Worm (Caenorhabditis elegans) whole organism, L4 larva: ENCODE results near the gene T07F10.5.

Experiments used
- T26A8.4 ChIP-seq: fragments of 200-800 bp; sonication (Bioruptor generic); IDR thresholded peaks from 2 replicates; pipeline ENCODE4 v1.3.6; 2022; ENCODE audit warnings: missing genetic modification characterization, missing compliant biosample characterization
- ces-1 ChIP-seq: fragments of 150-350 bp; sonication (generic microtip); optimal IDR thresholded peaks from 4 replicates; lab custom pipeline; 2014; ENCODE audit warnings: missing biosample characterization, missing genetic modification reagents, missing genetic modification characterization
- lin-29 ChIP-seq: fragments of 200-800 bp; sonication (Bioruptor generic); IDR thresholded peaks from 2 replicates; pipeline ENCODE4 v1.3.6; 2022; ENCODE audit warnings: missing genetic modification reagents, missing genetic modification characterization, missing compliant biosample characterization
- mdt-29 ChIP-seq: fragments of 200-800 bp; sonication (Bioruptor generic); IDR thresholded peaks from 2 replicates; pipeline ENCODE4 v1.3.6; 2022; ENCODE audit warnings: missing genetic modification reagents, missing genetic modification characterization, missing compliant biosample characterization
- mxl-2 ChIP-seq: fragments of 200-800 bp; sonication (Bioruptor generic); conservative IDR thresholded peaks from 2 replicates; pipeline ENCODE4 v1.3.6; 2022; ENCODE audit warnings: missing genetic modification reagents, missing genetic modification characterization, missing compliant biosample characterization
- pqm-1 ChIP-seq: sonication (generic microtip); optimal IDR thresholded peaks from 2 replicates; lab custom pipeline; 2017; ENCODE audit warnings: missing biosample characterization, missing genetic modification characterization
- unc-130 ChIP-seq: sonication (generic microtip); optimal IDR thresholded peaks from 2 replicates; lab custom pipeline; 2016; ENCODE audit warnings: missing genetic modification reagents, missing genetic modification characterization, missing compliant biosample characterization
- ztf-11 ChIP-seq: fragments of 150-350 bp; optimal IDR thresholded peaks from 2 replicates; lab custom pipeline; 2014; ENCODE audit warnings: missing biosample characterization, missing genetic modification characterization

DNA sequence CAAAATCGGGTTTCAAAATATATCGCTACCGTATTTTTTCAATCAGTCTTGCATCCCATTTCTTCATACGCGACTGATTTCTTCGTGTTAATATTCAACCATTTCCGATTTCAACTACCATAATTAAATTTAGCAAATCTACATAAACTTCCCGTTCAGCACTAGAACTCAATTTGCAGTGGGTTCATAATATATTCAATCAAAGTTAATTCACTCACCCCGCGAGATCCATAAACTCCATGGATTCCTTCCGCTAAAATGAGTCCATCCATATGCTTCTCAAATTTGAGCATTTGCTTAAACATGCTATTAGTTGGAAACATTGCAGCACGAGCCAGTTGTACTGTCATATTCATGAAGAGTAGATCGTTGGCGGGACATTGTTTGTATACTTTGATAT, 47.2 kb upstream of the T07F10.5 start:
- TF ChIP-seq pqm-1 (no peak), mdt-29 (GFP tag; lab: Robert Waterston, UW) (no peak), unc-130 (GFP tag; lab: Kevin White, UChicago) (no peak), lin-29 (GFP tag; lab: Robert Waterston, UW) (no peak), ztf-11 (tag; lab: Kevin White, UChicago) (no peak), ces-1 (GFP tag; lab: Kevin White, UChicago) (no peak), mxl-2 (GFP tag; lab: Robert Waterston, UW) (no peak), T26A8.4 (no peak)
